Fruit fly (Drosophila melanogaster) whole organism, embryonic: Measurements from ENCODE around the gene spz3.
A peak's percentile ranks its signal among the peaks of the same experiment; 100 is the strongest.

ENCODE experiments used
- Atf6 ChIP-seq: fragments of 200-800 bp; sonication (Bioruptor generic); IDR thresholded peaks from 2 replicates; pipeline ENCODE4 v1.3.6; 2022; ENCODE audit warnings: missing biosample characterization, missing genetic modification characterization
- CG10979 ChIP-seq: fragments of 200-800 bp; sonication (Bioruptor generic); optimal IDR thresholded peaks from 2 replicates; lab custom pipeline; 2018; ENCODE audit warnings: missing biosample characterization, mild to moderate bottlenecking, missing genetic modification characterization, moderate library complexity
- CG11723 ChIP-seq: fragments of 200-800 bp; sonication (Bioruptor generic); optimal IDR thresholded peaks from 2 replicates; lab custom pipeline; 2017; ENCODE audit warnings: missing biosample characterization, mild to moderate bottlenecking, missing genetic modification characterization
- CG13287 ChIP-seq: fragments of 200-800 bp; sonication (Bioruptor generic); IDR thresholded peaks from 2 replicates; pipeline ENCODE4 v1.3.6; 2022; ENCODE audit warnings: missing biosample characterization, missing genetic modification characterization; ENCODE audit not compliant: partially characterized antibody
- CG1602 ChIP-seq: fragments of 200-800 bp; sonication (Bioruptor generic); optimal IDR thresholded peaks from 3 replicates; lab custom pipeline; 2016; ENCODE audit warnings: missing biosample characterization, missing genetic modification characterization
- CG16813 ChIP-seq: fragments of 200-800 bp; sonication (Bioruptor generic); IDR thresholded peaks from 3 replicates; pipeline ENCODE4 v1.3.6; 2022; ENCODE audit warnings: missing biosample characterization, missing genetic modification characterization; ENCODE audit not compliant: partially characterized antibody
- CG17359 ChIP-seq: fragments of 200-800 bp; sonication (Bioruptor generic); optimal IDR thresholded peaks from 3 replicates; lab custom pipeline; 2018; ENCODE audit warnings: missing biosample characterization, mild to moderate bottlenecking, missing genetic modification characterization, moderate library complexity
- CG18599 ChIP-seq: fragments of 200-800 bp; sonication (Bioruptor generic); optimal IDR thresholded peaks from 3 replicates; lab custom pipeline; 2017; ENCODE audit warnings: missing biosample characterization, missing genetic modification characterization, mild to moderate bottlenecking, moderate library complexity, missing genetic modification reagents
- CG2129 ChIP-seq: fragments of 200-800 bp; sonication (Bioruptor generic); IDR thresholded peaks from 2 replicates; pipeline ENCODE4 v1.3.6; 2022; ENCODE audit warnings: missing biosample characterization, missing genetic modification characterization; ENCODE audit not compliant: partially characterized antibody
- CG43689 ChIP-seq: fragments of 200-800 bp; sonication (Bioruptor generic); IDR thresholded peaks from 2 replicates; pipeline ENCODE4 v1.3.6; 2022; ENCODE audit warnings: missing biosample characterization, missing genetic modification characterization
- CG9727 ChIP-seq: fragments of 200-800 bp; sonication (Bioruptor generic); optimal IDR thresholded peaks from 3 replicates; lab custom pipeline; 2017; ENCODE audit warnings: missing biosample characterization, mild to moderate bottlenecking, missing genetic modification characterization
- CG9797 ChIP-seq: fragments of 200-800 bp; sonication (Bioruptor generic); optimal IDR thresholded peaks from 3 replicates; lab custom pipeline; 2018; ENCODE audit warnings: missing biosample characterization, mild to moderate bottlenecking, missing genetic modification characterization
- CHES-1-like ChIP-seq: fragments of 200-800 bp; sonication (Bioruptor generic); optimal IDR thresholded peaks from 2 replicates; lab custom pipeline; 2016; ENCODE audit warnings: missing biosample characterization, missing genetic modification characterization
- Dref ChIP-seq: fragments of 200-800 bp; sonication (Bioruptor generic); IDR thresholded peaks from 2 replicates; pipeline ENCODE4 v1.3.6; 2022; ENCODE audit warnings: missing biosample characterization, missing genetic modification characterization
- Drgx ChIP-seq: fragments of 200-800 bp; sonication (Bioruptor generic); IDR thresholded peaks from 2 replicates; pipeline ENCODE4 v1.3.6; 2022; ENCODE audit warnings: missing biosample characterization, missing genetic modification characterization
- Fer2 ChIP-seq: fragments of 200-800 bp; sonication (Bioruptor generic); optimal IDR thresholded peaks from 2 replicates; lab custom pipeline; 2018; ENCODE audit warnings: missing biosample characterization, mild to moderate bottlenecking, missing genetic modification characterization, moderate library complexity
- H15 ChIP-seq: fragments of 200-800 bp; sonication (Bioruptor generic); IDR thresholded peaks from 3 replicates; pipeline ENCODE4 v1.3.6; 2022; ENCODE audit warnings: missing biosample characterization, missing genetic modification characterization
- Hr3 ChIP-seq: fragments of 200-800 bp; sonication (Bioruptor generic); optimal IDR thresholded peaks from 3 replicates; lab custom pipeline; 2016; ENCODE audit warnings: missing biosample characterization, missing genetic modification characterization
- Hr51 ChIP-seq, 2 experiments: fragments of 200-800 bp; sonication (Bioruptor generic); optimal IDR thresholded peaks; 2 replicates in 1 of 2; 3 replicates in 1 of 2; lab custom pipeline; 2016 to 2018; ENCODE audit warnings: missing biosample characterization in 2 of 2, missing genetic modification characterization in 2 of 2, mild to moderate bottlenecking in 1 of 2, moderate library complexity in 1 of 2
- Lim3 ChIP-seq: fragments of 200-800 bp; sonication (Bioruptor generic); IDR thresholded peaks from 2 replicates; pipeline ENCODE4 v1.3.6; 2022; ENCODE audit warnings: missing biosample characterization, missing genetic modification characterization
- Neu2 ChIP-seq: fragments of 200-800 bp; sonication (Bioruptor generic); optimal IDR thresholded peaks from 3 replicates; lab custom pipeline; 2016; ENCODE audit warnings: missing biosample characterization, missing genetic modification characterization, borderline replicate concordance
- Oli ChIP-seq: fragments of 200-800 bp; sonication (Bioruptor generic); optimal IDR thresholded peaks from 2 replicates; lab custom pipeline; 2018; ENCODE audit warnings: missing biosample characterization, mild to moderate bottlenecking, missing genetic modification characterization, moderate library complexity
- PHDP ChIP-seq: fragments of 200-800 bp; sonication (Bioruptor generic); optimal IDR thresholded peaks from 3 replicates; lab custom pipeline; 2018; ENCODE audit warnings: missing biosample characterization, mild to moderate bottlenecking, missing genetic modification characterization, moderate library complexity
- Sox100B ChIP-seq: fragments of 200-800 bp; sonication (Bioruptor generic); optimal IDR thresholded peaks from 3 replicates; lab custom pipeline; 2018; ENCODE audit warnings: missing biosample characterization, mild to moderate bottlenecking, missing genetic modification characterization
- Sry-β ChIP-seq: fragments of 200-800 bp; sonication (Bioruptor generic); optimal IDR thresholded peaks from 2 replicates; lab custom pipeline; 2018; ENCODE audit warnings: missing biosample characterization, mild to moderate bottlenecking, missing genetic modification characterization, moderate library complexity
- aop ChIP-seq: fragments of 200-800 bp; sonication (Bioruptor generic); IDR thresholded peaks from 2 replicates; pipeline ENCODE4 v1.3.6; 2022; ENCODE audit warnings: missing biosample characterization, missing genetic modification characterization
- cato ChIP-seq: fragments of 200-800 bp; sonication (Bioruptor generic); optimal IDR thresholded peaks from 2 replicates; lab custom pipeline; 2016; ENCODE audit warnings: missing biosample characterization, missing genetic modification characterization, borderline replicate concordance
- croc ChIP-seq: fragments of 200-800 bp; sonication (Bioruptor generic); conservative IDR thresholded peaks from 3 replicates; pipeline ENCODE4 v1.3.6; 2022; ENCODE audit warnings: missing biosample characterization, missing genetic modification characterization
- da ChIP-seq: fragments of 200-800 bp; sonication (Bioruptor generic); optimal IDR thresholded peaks from 2 replicates; lab custom pipeline; 2016; ENCODE audit warnings: missing biosample characterization, missing genetic modification characterization
- emc ChIP-seq: fragments of 200-800 bp; sonication (Bioruptor generic); optimal IDR thresholded peaks from 2 replicates; lab custom pipeline; 2016; ENCODE audit warnings: missing biosample characterization, missing genetic modification characterization
- exex ChIP-seq: fragments of 200-800 bp; sonication (Bioruptor generic); optimal IDR thresholded peaks from 4 replicates; lab custom pipeline; 2018; ENCODE audit warnings: missing biosample characterization, mild to moderate bottlenecking, missing genetic modification characterization, moderate library complexity
- fd3F ChIP-seq: fragments of 200-800 bp; sonication (Bioruptor generic); optimal IDR thresholded peaks from 2 replicates; lab custom pipeline; 2018; ENCODE audit warnings: missing biosample characterization, mild to moderate bottlenecking, missing genetic modification characterization, moderate library complexity
- fd96Cb ChIP-seq: fragments of 200-800 bp; sonication (Bioruptor generic); optimal IDR thresholded peaks from 2 replicates; lab custom pipeline; 2018; ENCODE audit warnings: missing biosample characterization, mild to moderate bottlenecking, missing genetic modification characterization, moderate library complexity
- fu2 ChIP-seq: fragments of 200-800 bp; sonication (Bioruptor generic); optimal IDR thresholded peaks from 2 replicates; lab custom pipeline; 2016; ENCODE audit warnings: missing biosample characterization, missing genetic modification characterization
- gfzf ChIP-seq: fragments of 200-800 bp; sonication (Bioruptor generic); optimal IDR thresholded peaks from 2 replicates; lab custom pipeline; 2016; ENCODE audit warnings: missing biosample characterization, mild to moderate bottlenecking, missing genetic modification characterization, moderate library complexity
- her ChIP-seq: fragments of 200-800 bp; sonication (Bioruptor generic); optimal IDR thresholded peaks from 2 replicates; lab custom pipeline; 2016; ENCODE audit warnings: missing biosample characterization, missing genetic modification characterization
- ind ChIP-seq: fragments of 200-800 bp; sonication (Bioruptor generic); optimal IDR thresholded peaks from 3 replicates; lab custom pipeline; 2016; ENCODE audit warnings: missing biosample characterization, missing genetic modification characterization
- jigr1 ChIP-seq: fragments of 200-800 bp; sonication (Bioruptor generic); IDR thresholded peaks from 3 replicates; pipeline ENCODE4 v1.3.6; 2022; ENCODE audit warnings: missing biosample characterization, missing genetic modification characterization
- maf-S ChIP-seq: fragments of 200-800 bp; sonication (Bioruptor generic); optimal IDR thresholded peaks from 2 replicates; lab custom pipeline; 2016; ENCODE audit warnings: missing biosample characterization, missing genetic modification characterization
- nerfin-2 ChIP-seq: fragments of 200-800 bp; sonication (Bioruptor generic); IDR thresholded peaks from 2 replicates; pipeline ENCODE4 v1.3.6; 2022; ENCODE audit warnings: missing biosample characterization, missing genetic modification characterization; ENCODE audit not compliant: partially characterized antibody
- pnt ChIP-seq: fragments of 200-800 bp; sonication (Bioruptor generic); optimal IDR thresholded peaks from 3 replicates; lab custom pipeline; 2016; ENCODE audit warnings: missing biosample characterization, missing genetic modification characterization
- psq ChIP-seq: fragments of 200-800 bp; sonication (Bioruptor generic); optimal IDR thresholded peaks from 2 replicates; lab custom pipeline; 2017; ENCODE audit warnings: missing biosample characterization, missing genetic modification characterization
- rib ChIP-seq: fragments of 200-800 bp; sonication (Bioruptor generic); IDR thresholded peaks from 2 replicates; pipeline ENCODE4 v1.3.6; 2022; ENCODE audit warnings: missing biosample characterization, missing genetic modification characterization
- sima ChIP-seq: fragments of 200-800 bp; sonication (Bioruptor generic); optimal IDR thresholded peaks from 2 replicates; lab custom pipeline; 2016; ENCODE audit warnings: missing biosample characterization, missing genetic modification characterization
- slp2 ChIP-seq: fragments of 200-800 bp; sonication (Bioruptor generic); optimal IDR thresholded peaks from 2 replicates; lab custom pipeline; 2016; ENCODE audit warnings: missing biosample characterization, missing genetic modification characterization
- tgo ChIP-seq: fragments of 200-800 bp; sonication (Bioruptor generic); IDR thresholded peaks from 3 replicates; pipeline ENCODE4 v1.3.6; 2022; ENCODE audit warnings: missing biosample characterization, missing genetic modification characterization
- trh ChIP-seq: fragments of 200-800 bp; sonication (Bioruptor generic); optimal IDR thresholded peaks from 2 replicates; lab custom pipeline; 2016; ENCODE audit warnings: missing biosample characterization, missing genetic modification characterization
- tx ChIP-seq: fragments of 200-800 bp; sonication (Bioruptor generic); optimal IDR thresholded peaks from 2 replicates; lab custom pipeline; 2016; ENCODE audit warnings: missing biosample characterization, missing genetic modification characterization
- unc-4 ChIP-seq: fragments of 200-800 bp; sonication (Bioruptor generic); IDR thresholded peaks from 2 replicates; pipeline ENCODE4 v1.3.6; 2022; ENCODE audit warnings: missing biosample characterization, missing genetic modification characterization; ENCODE audit not compliant: partially characterized antibody
- zen2 ChIP-seq: fragments of 200-800 bp; sonication (Bioruptor generic); IDR thresholded peaks from 3 replicates; pipeline ENCODE4 v1.3.6; 2022; ENCODE audit warnings: missing biosample characterization, missing genetic modification characterization; ENCODE audit not compliant: partially characterized antibody

spz3 gene

dm6 chr2L:7925389-7925788 is 46.0 kb upstream of the spz3 start (continued):
- TF ChIP-seq Drgx (GFP tag; lab: Robert Waterston, UW) (peak; percentile 98), H15 (GFP tag; lab: Robert Waterston, UW) (peak; percentile 91), unc-4 (GFP tag; lab: Robert Waterston, UW) (no peak), croc (peak; percentile 87), zen2 (GFP tag; lab: Robert Waterston, UW) (no peak), jigr1 (GFP tag; lab: Robert Waterston, UW) (peak; percentile 82), Neu2 (GFP tag; lab: Kevin White, UChicago) (no peak), CG13287 (GFP tag; lab: Robert Waterston, UW) (peak; percentile 27; the same call in 1 of the 2 replicates), CG18599 (GFP tag; lab: Kevin White, UChicago) (peak; percentile 97), maf-S (GFP tag; lab: Kevin White, UChicago) (peak; percentile 84), CG11723 (GFP tag; lab: Kevin White, UChicago) (peak; percentile 75), Fer2 (tag; lab: Kevin White, UChicago) (peak; percentile 76), fu2 (GFP tag; lab: Kevin White, UChicago) (peak; percentile 72), Sry-β (GFP tag; lab: Kevin White, UChicago) (peak; percentile 10), emc (peak; percentile 64), her (GFP tag; lab: Kevin White, UChicago) (peak; percentile 86), Sox100B (peak; percentile 85), trh (GFP tag; lab: Kevin White, UChicago) (peak; percentile 52), gfzf (GFP tag; lab: Kevin White, UChicago) (no peak), CG17359 (tag; lab: Kevin White, UChicago) (peak; percentile 95), CG43689 (GFP tag; lab: Robert Waterston, UW) (peak; percentile 66; the same call in 1 of the 2 replicates), fd3F (GFP tag; lab: Kevin White, UChicago) (peak; percentile 83), ind (GFP tag; lab: Kevin White, UChicago) (peak; percentile 87), Hr51 (GFP tag; optimal IDR thresholded peaks at IDR 0.05; lab: Kevin White, UChicago) (peak; percentile 54 to 92), CG2129 (GFP tag; lab: Robert Waterston, UW) (no peak), sima (GFP tag; lab: Kevin White, UChicago) (peak; percentile 31), psq (GFP tag; lab: Kevin White, UChicago) (peak; percentile 46), CG9797 (GFP tag; lab: Kevin White, UChicago) (no peak), tgo (GFP tag; lab: Robert Waterston, UW) (peak; percentile 92), rib (peak; percentile 80), fd96Cb (tag; lab: Kevin White, UChicago) (peak; percentile 89), CG9727 (GFP tag; lab: Kevin White, UChicago) (peak; percentile 82), tx (peak; percentile 79), nerfin-2 (GFP tag; lab: Robert Waterston, UW) (no peak), cato (GFP tag; lab: Kevin White, UChicago) (peak; percentile 0), Oli (tag; lab: Kevin White, UChicago) (peak; percentile 88), pnt (GFP tag; lab: Kevin White, UChicago) (peak; percentile 85), Dref (GFP tag; lab: Robert Waterston, UW) (0 out of 2 replicates have a peak, but pooled peaks have one; percentile 25), CHES-1-like (GFP tag; lab: Kevin White, UChicago) (peak; percentile 75), CG1602 (GFP tag; lab: Kevin White, UChicago) (peak; percentile 70), Lim3 (GFP tag; lab: Robert Waterston, UW) (peak; percentile 44; the same call in 1 of the 2 replicates), CG10979 (tag; lab: Kevin White, UChicago) (peak; percentile 88), Hr3 (GFP tag; lab: Kevin White, UChicago) (peak; percentile 78), exex (tag; lab: Kevin White, UChicago) (peak; percentile 63), slp2 (GFP tag; lab: Kevin White, UChicago) (peak; percentile 70), PHDP (tag; lab: Kevin White, UChicago) (peak; percentile 88), da (GFP tag; lab: Kevin White, UChicago) (peak; percentile 31), Atf6 (GFP tag; lab: Robert Waterston, UW) (peak; percentile 91), CG16813 (no peak), aop (GFP tag; lab: Robert Waterston, UW) (peak; percentile 57; the same call in 1 of the 2 replicates)
